Fruit fly (Drosophila melanogaster): ENCODE results near the gene Tspo.

The Tspo gene

DNA sequence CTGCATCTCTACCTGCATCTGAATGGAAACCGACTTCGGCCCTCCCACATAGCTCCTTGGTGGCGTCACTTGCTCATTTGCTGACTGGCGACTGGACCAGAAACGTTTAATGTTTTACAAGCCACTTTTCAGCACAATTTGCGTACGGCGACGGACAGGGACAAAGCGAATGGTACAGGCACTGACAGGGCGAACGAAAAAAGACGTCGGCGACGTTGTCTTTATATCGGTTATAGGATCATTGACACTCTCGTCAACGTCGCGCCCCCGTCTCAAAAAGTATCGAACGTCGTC is 40.8 kb upstream of the Tspo start:
- TF ChIP-seq CG4617 (GFP tag; optimal IDR thresholded peaks at IDR 0.05; ENCODE audit: borderline replicate concordance) (no peak), Atf3 (GFP tag; optimal IDR thresholded peaks at IDR 0.05) (no peak), slou (GFP tag; optimal IDR thresholded peaks at IDR 0.05) (no peak), CG1647 (GFP tag; optimal IDR thresholded peaks at IDR 0.05) (no peak), CG15479 (GFP tag; optimal IDR thresholded peaks at IDR 0.05) (peak; percentile 86), zen (tag; optimal IDR thresholded peaks at IDR 0.05) (peak; percentile 90), Max (GFP tag; optimal IDR thresholded peaks at IDR 0.05) (no peak), bab2 (GFP tag; optimal IDR thresholded peaks at IDR 0.05) (no peak), CG2712 (tag; optimal IDR thresholded peaks at IDR 0.05) (no peak), lbe (GFP tag; optimal IDR thresholded peaks at IDR 0.05) (no peak), NC2α (GFP tag; optimal IDR thresholded peaks at IDR 0.05) (no peak)

DNA sequence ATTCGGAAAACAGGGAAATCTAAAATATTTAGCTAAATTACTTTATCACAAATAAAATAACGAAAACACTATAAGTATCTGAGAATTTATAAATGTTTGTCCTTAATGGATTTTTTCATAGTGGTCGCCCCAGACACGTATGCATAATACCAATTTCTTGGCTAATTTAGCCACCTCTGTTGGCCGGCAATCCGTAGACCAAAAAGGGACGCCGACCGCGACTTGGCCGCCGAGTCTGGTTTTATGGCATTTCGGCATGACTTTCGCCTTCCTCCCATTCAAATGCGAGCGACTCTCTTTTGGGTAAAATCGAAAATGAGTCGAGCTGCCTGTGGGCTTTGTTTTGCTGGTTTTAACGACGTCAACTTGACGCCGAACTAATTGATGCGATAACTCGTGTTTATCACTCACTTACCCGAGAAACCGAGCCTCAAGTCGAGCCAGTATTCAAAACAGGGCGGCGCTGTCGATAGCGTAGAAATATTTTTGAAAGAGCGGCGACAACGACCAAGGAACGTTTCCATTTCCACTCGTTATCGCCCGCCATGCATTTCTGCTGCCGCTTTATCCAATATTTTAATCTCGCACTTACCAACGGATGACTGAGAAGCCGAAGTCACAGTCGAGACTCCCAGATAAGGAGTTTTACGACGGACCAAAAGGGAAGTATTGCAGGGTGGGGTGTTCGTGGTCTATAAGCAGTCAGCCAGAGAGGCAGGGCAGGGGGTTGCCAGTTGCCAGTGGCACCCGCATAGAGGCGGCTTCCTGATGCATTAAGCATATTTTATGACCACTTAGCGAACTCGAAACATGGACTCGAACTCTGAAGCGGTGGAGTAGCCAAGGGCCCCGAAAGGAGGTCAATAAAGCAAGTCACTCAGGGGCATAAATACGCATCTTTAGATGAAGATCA is 40.2 kb upstream of the Tspo start:
- TF ChIP-seq Mad (GFP tag; optimal IDR thresholded peaks at IDR 0.05) (no peak), shn (GFP tag; optimal IDR thresholded peaks at IDR 0.05) (no peak), CG15479 (GFP tag; optimal IDR thresholded peaks at IDR 0.05) (peak; percentile 57), lov (optimal IDR thresholded peaks at IDR 0.05) (no peak), lov (GFP tag; IDR thresholded peaks at IDR 0.05) (0 out of 3 replicates have a peak, but pooled peaks have one; percentile 34), crol (GFP tag; IDR thresholded peaks at IDR 0.05) (peak; percentile 69), Deaf1 (tag; optimal IDR thresholded peaks at IDR 0.05) (peak; percentile 44), CG7786 (GFP tag; optimal IDR thresholded peaks at IDR 0.05) (no peak), abd-A (tag; optimal IDR thresholded peaks at IDR 0.05) (peak; percentile 38), cad (GFP tag; optimal IDR thresholded peaks at IDR 0.05) (peak; percentile 56), nerfin-1 (tag; optimal IDR thresholded peaks at IDR 0.05) (peak; percentile 8), tup (GFP tag; optimal IDR thresholded peaks at IDR 0.05) (peak; percentile 57), Kr (GFP tag; optimal IDR thresholded peaks at IDR 0.05) (peak; percentile 1), ind (GFP tag; optimal IDR thresholded peaks at IDR 0.05) (no peak), Blimp-1 (GFP tag; optimal IDR thresholded peaks at IDR 0.05) (peak; percentile 26), Med (GFP tag) (peak; percentile 59), tll (GFP tag; optimal IDR thresholded peaks at IDR 0.05) (peak in 1 of 2 experiments; percentile 67), CG10959 (GFP tag; IDR thresholded peaks at IDR 0.05) (no peak), CG5953 (GFP tag; IDR thresholded peaks at IDR 0.05) (0 out of 2 replicates have a peak, but pooled peaks have one; percentile 29), PHDP (tag; optimal IDR thresholded peaks at IDR 0.05) (no peak), CG2199 (GFP tag; IDR thresholded peaks at IDR 0.05) (0 out of 3 replicates have a peak, but pooled peaks have one; percentile 57), zen (tag; optimal IDR thresholded peaks at IDR 0.05) (peak; percentile 95), emc (GFP tag; optimal IDR thresholded peaks at IDR 0.05) (no peak), Pdp1 (GFP tag; optimal IDR thresholded peaks at IDR 0.05) (peak in 1 of 2 experiments; percentile 27), schlank (tag; optimal IDR thresholded peaks at IDR 0.05) (no peak), kni (GFP tag; optimal IDR thresholded peaks at IDR 0.05) (peak; percentile 7), grn (GFP tag; optimal IDR thresholded peaks at IDR 0.05) (peak; percentile 92), pros (GFP tag; optimal IDR thresholded peaks at IDR 0.05) (peak; percentile 73), CG9609 (GFP tag; optimal IDR thresholded peaks at IDR 0.05) (no peak), gcm (GFP tag; optimal IDR thresholded peaks at IDR 0.05) (peak; percentile 58), CG17829 (tag; optimal IDR thresholded peaks at IDR 0.05) (peak; percentile 2), Sin3A (optimal IDR thresholded peaks at IDR 0.05) (no peak), CG18476 (GFP tag; optimal IDR thresholded peaks at IDR 0.05) (no peak), odd (GFP tag; optimal IDR thresholded peaks at IDR 0.05) (peak; percentile 30), CG2202 (tag; optimal IDR thresholded peaks at IDR 0.05) (no peak), luna (GFP tag; optimal IDR thresholded peaks at IDR 0.05) (no peak), chinmo (GFP tag; IDR thresholded peaks at IDR 0.05; ENCODE audit: partially characterized antibody) (0 out of 4 replicates have a peak, but pooled peaks have one; percentile 49)
